Worm (Caenorhabditis elegans): ENCODE data around the gene fbxa-163.

- TF ChIP-seq ref-1 (GFP tag; conservative IDR thresholded peaks at IDR 0.05): no peak
- no peak for TF ChIP-seq ztf-29 (GFP tag; IDR thresholded peaks at IDR 0.05)
These were observed 34.5 kb downstream of the fbxa-163 start, which contains the start of gene K05F6.10 for ce11 chrII:1576030-1576429.

All from whole organism, midembryonic.